Worm (Caenorhabditis elegans) whole organism, young adult: ENCODE measurements around the gene hrg-4.

Experiments
- C17E4.6 ChIP-seq: fragments of 200-800 bp; sonication (Bioruptor generic); IDR thresholded peaks from 2 replicates; pipeline ENCODE4 v1.3.6; 2022; ENCODE audit warnings: missing genetic modification reagents, missing genetic modification characterization, missing compliant biosample characterization
- F39B2.1 ChIP-seq: fragments of 200-800 bp; sonication (Bioruptor generic); IDR thresholded peaks from 2 replicates; pipeline ENCODE4 v1.3.6; 2022; ENCODE audit warnings: missing genetic modification reagents, missing genetic modification characterization, missing compliant biosample characterization
- K11D2.4 ChIP-seq: fragments of 200-800 bp; sonication (Bioruptor generic); IDR thresholded peaks from 2 replicates; pipeline ENCODE4 v1.3.6; 2022; ENCODE audit warnings: missing genetic modification reagents, missing genetic modification characterization, missing compliant biosample characterization
- T26A5.8 ChIP-seq: sonication (generic microtip); optimal IDR thresholded peaks from 2 replicates; lab custom pipeline; 2016; ENCODE audit warnings: missing genetic modification characterization, missing compliant biosample characterization
- Y67H2A.10 ChIP-seq: fragments of 200-800 bp; sonication (Bioruptor generic); conservative IDR thresholded peaks from 2 replicates; pipeline ENCODE4 v1.3.6; 2022; ENCODE audit warnings: missing genetic modification reagents, missing genetic modification characterization, missing compliant biosample characterization
- bed-1 ChIP-seq: fragments of 200-800 bp; sonication (Bioruptor generic); IDR thresholded peaks from 2 replicates; pipeline ENCODE4 v1.3.6; 2022; ENCODE audit warnings: missing genetic modification reagents, missing genetic modification characterization, missing compliant biosample characterization
- ceh-58 ChIP-seq: fragments of 200-800 bp; sonication (Bioruptor generic); IDR thresholded peaks from 2 replicates; pipeline ENCODE4 v1.3.6; 2022; ENCODE audit warnings: missing genetic modification characterization, missing compliant biosample characterization
- chd-7 ChIP-seq: sonication (generic microtip); optimal IDR thresholded peaks from 2 replicates; lab custom pipeline; 2016; ENCODE audit warnings: mild to moderate bottlenecking, missing genetic modification characterization, moderate library complexity, missing compliant biosample characterization
- ets-4 ChIP-seq: fragments of 200-800 bp; sonication (Bioruptor generic); optimal IDR thresholded peaks from 2 replicates; lab custom pipeline; 2018; ENCODE audit warnings: mild to moderate bottlenecking, missing genetic modification characterization, missing compliant biosample characterization
- him-1 ChIP-seq: sonication (generic microtip); optimal IDR thresholded peaks from 2 replicates; lab custom pipeline; 2016; ENCODE audit warnings: missing genotype, missing genetic modification reagents, missing genetic modification characterization, missing compliant biosample characterization
- hmg-1.2 ChIP-seq: fragments of 200-800 bp; sonication (Bioruptor generic); IDR thresholded peaks from 2 replicates; pipeline ENCODE4 v1.3.6; 2022; ENCODE audit warnings: missing genetic modification reagents, missing genetic modification characterization, missing compliant biosample characterization
- hsf-1 ChIP-seq: fragments of 200-800 bp; sonication (Bioruptor generic); IDR thresholded peaks from 2 replicates; pipeline ENCODE4 v1.3.6; 2022; ENCODE audit warnings: missing genetic modification reagents, missing genetic modification characterization, missing compliant biosample characterization
- lin-26 ChIP-seq: fragments of 200-800 bp; sonication (Bioruptor generic); IDR thresholded peaks from 2 replicates; pipeline ENCODE4 v1.3.6; 2022; ENCODE audit warnings: missing genetic modification reagents, missing genetic modification characterization, missing compliant biosample characterization
- madf-3 ChIP-seq: fragments of 200-800 bp; sonication (Bioruptor generic); IDR thresholded peaks from 2 replicates; pipeline ENCODE4 v1.3.6; 2022; ENCODE audit warnings: missing genetic modification reagents, missing genetic modification characterization, missing compliant biosample characterization
- mcd-1 ChIP-seq: fragments of 200-800 bp; sonication (Bioruptor generic); IDR thresholded peaks from 2 replicates; pipeline ENCODE4 v1.3.6; 2022; ENCODE audit warnings: missing genetic modification reagents, missing genetic modification characterization, missing compliant biosample characterization
- mel-28 ChIP-seq: sonication (generic microtip); optimal IDR thresholded peaks from 2 replicates; lab custom pipeline; 2016; ENCODE audit warnings: borderline replicate concordance, mild to moderate bottlenecking, missing genetic modification characterization, missing compliant biosample characterization
- mes-4 ChIP-seq: sonication (generic microtip); optimal IDR thresholded peaks from 2 replicates; lab custom pipeline; 2016; ENCODE audit warnings: missing genotype, missing genetic modification characterization, missing compliant biosample characterization
- nhr-90 ChIP-seq: sonication (generic microtip); optimal IDR thresholded peaks from 2 replicates; lab custom pipeline; 2016; ENCODE audit warnings: missing genotype, mild to moderate bottlenecking, missing genetic modification characterization, missing compliant biosample characterization
- rec-8 ChIP-seq, 2 experiments: sonication (generic microtip); optimal IDR thresholded peaks; 2 replicates each; lab custom pipeline; 2016; ENCODE audit warnings: mild to moderate bottlenecking in 2 of 2, missing genetic modification characterization in 2 of 2, missing genetic modification reagents in 2 of 2, missing genotype in 2 of 2, missing biosample characterization in 1 of 2, missing compliant biosample characterization in 1 of 2, moderate library complexity in 1 of 2
- rpc-1 ChIP-seq, 2 experiments: fragments of 150-350 bp in 1 of 2; sonication (generic microtip) in 1 of 2; optimal IDR thresholded peaks; 2 replicates each; lab custom pipeline; 2014 to 2018; ENCODE audit warnings: missing biosample characterization in 1 of 2, missing genetic modification characterization in 1 of 2, missing genetic modification reagents in 1 of 2, missing genotype in 1 of 2
- snpc-1.1 ChIP-seq: sonication (generic microtip); optimal IDR thresholded peaks from 2 replicates; lab custom pipeline; 2017; ENCODE audit warnings: missing genetic modification characterization, mild to moderate bottlenecking, missing compliant biosample characterization, antibody characterized with exemption, moderate library complexity, missing genotype, missing genetic modification reagents; ENCODE audit not compliant: insufficient read depth
- snpc-1.3 ChIP-seq: sonication (generic microtip); optimal IDR thresholded peaks from 2 replicates; lab custom pipeline; 2017; ENCODE audit warnings: missing genetic modification characterization, mild to moderate bottlenecking, missing compliant biosample characterization, antibody characterized with exemption, moderate library complexity, missing genotype, missing genetic modification reagents; ENCODE audit not compliant: insufficient read depth
- tbx-9 ChIP-seq: sonication (generic microtip); optimal IDR thresholded peaks from 2 replicates; lab custom pipeline; 2016; ENCODE audit warnings: borderline replicate concordance, missing genetic modification characterization, inconsistent platforms, missing compliant biosample characterization
- ztf-22 ChIP-seq: fragments of 200-800 bp; sonication (Bioruptor generic); optimal IDR thresholded peaks from 2 replicates; lab custom pipeline; 2018; ENCODE audit warnings: mild to moderate bottlenecking, missing genetic modification characterization, moderate library complexity, missing compliant biosample characterization
- ztf-6 ChIP-seq: fragments of 200-800 bp; sonication (Bioruptor generic); IDR thresholded peaks from 2 replicates; pipeline ENCODE4 v1.3.6; 2022; ENCODE audit warnings: missing genetic modification reagents, missing genetic modification characterization, missing compliant biosample characterization

The hrg-4 gene

DNA sequence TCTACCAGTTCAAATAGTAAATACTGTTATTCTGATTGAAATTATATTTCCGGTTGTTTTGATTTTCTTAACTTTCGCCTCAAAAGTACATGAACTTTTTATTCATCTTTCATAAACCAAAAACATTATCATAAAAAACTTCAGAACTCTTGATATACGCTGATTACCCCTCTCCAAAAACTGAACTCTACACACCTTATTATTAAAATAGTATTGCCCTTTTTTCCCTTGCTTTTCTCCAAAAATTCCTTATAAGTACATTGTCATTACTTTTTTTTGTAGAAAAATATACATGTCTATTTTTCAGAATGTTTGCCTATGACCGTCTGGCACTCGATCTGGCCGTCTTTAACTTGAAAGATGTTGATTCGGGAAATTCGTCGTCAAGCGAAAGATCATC lies 49.0 kb downstream of the hrg-4 start, which contains the start of gene Y43E12A.2:
Y43E12A.2 (plus strand) TSS at position 301 of the 400 bp plus-strand sequence.
- TF ChIP-seq ztf-6 (no peak), bed-1 (no peak), mes-4 (tag; lab: Kevin White, UChicago) (no peak), T26A5.8 (tag; lab: Kevin White, UChicago) (no peak), Y67H2A.10 (no peak), madf-3 (GFP tag; lab: Robert Waterston, UW) (no peak), rec-8 (tag; optimal IDR thresholded peaks at IDR 0.05; lab: Kevin White, UChicago) (no peak), nhr-90 (tag; lab: Kevin White, UChicago) (no peak), K11D2.4 (no peak), F39B2.1 (GFP tag; lab: Robert Waterston, UW) (no peak), him-1 (tag; lab: Kevin White, UChicago) (no peak), mel-28 (tag; lab: Kevin White, UChicago) (no peak), ceh-58 (GFP tag; lab: Robert Waterston, UW) (no peak), snpc-1.1 (tag; lab: Kevin White, UChicago) (no peak), chd-7 (tag; lab: Kevin White, UChicago) (no peak), ets-4 (GFP tag; lab: Kevin White, UChicago) (no peak), snpc-1.3 (tag; lab: Kevin White, UChicago) (no peak)

DNA sequence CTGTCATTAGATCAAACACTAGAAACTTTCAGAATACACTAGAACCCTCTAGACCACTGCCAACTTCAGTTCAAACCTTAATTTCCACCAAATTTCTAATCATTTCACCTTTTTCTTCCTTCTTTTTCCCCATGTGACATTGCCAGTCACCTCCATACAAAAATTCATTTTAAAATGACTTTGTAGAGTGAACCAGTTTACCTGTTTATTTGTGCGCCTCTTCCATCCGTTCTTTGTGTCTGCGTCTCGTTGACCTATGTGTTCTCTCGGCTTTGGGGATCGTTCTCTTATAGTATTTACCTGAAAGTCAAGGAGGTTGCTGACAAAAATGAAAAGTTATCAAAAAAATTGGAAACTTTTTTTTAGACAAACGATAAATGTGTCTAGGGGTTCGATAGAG lies 50.2 kb downstream of the hrg-4 start:
- no peak for TF ChIP-seq T26A5.8 (tag; lab: Kevin White, UChicago)
- no peak for TF ChIP-seq ztf-22 (GFP tag; lab: Kevin White, UChicago)
- TF ChIP-seq rpc-1 (optimal IDR thresholded peaks at IDR 0.05; lab: Kevin White, UChicago): peak; percentile 24
- TF ChIP-seq rpc-1 (tag; optimal IDR thresholded peaks at IDR 0.05; lab: Kevin White, UChicago): no peak
- no peak for TF ChIP-seq lin-26 (GFP tag; lab: Robert Waterston, UW)
- TF ChIP-seq C17E4.6: no peak
- no peak for TF ChIP-seq mcd-1 (GFP tag; lab: Robert Waterston, UW)
- TF ChIP-seq tbx-9 (tag; lab: Kevin White, UChicago): no peak
- TF ChIP-seq hsf-1 (GFP tag; lab: Robert Waterston, UW): peak; percentile 83
- TF ChIP-seq ets-4 (GFP tag; lab: Kevin White, UChicago): no peak
- TF ChIP-seq hmg-1.2 (GFP tag; lab: Robert Waterston, UW): peak; percentile 46; the same call in 1 of the 2 replicates
